Worm (Caenorhabditis elegans) whole organism, early embryonic: Measurements from ENCODE around the gene dhhc-5.

Experiments
- B0310.2 ChIP-seq: sonication (generic microtip); optimal IDR thresholded peaks from 2 replicates; lab custom pipeline; 2016; ENCODE audit warnings: mild to moderate bottlenecking, missing genetic modification characterization, missing compliant biosample characterization
- F13C5.2 ChIP-seq: sonication (generic microtip); optimal IDR thresholded peaks from 2 replicates; lab custom pipeline; 2017; ENCODE audit warnings: mild to moderate bottlenecking, missing genetic modification characterization, inconsistent platforms, missing compliant biosample characterization
- aly-1 ChIP-seq: sonication (generic microtip); optimal IDR thresholded peaks from 2 replicates; lab custom pipeline; 2016; ENCODE audit warnings: missing genetic modification characterization, missing compliant biosample characterization
- ama-1 ChIP-seq: fragments of 150-350 bp; optimal IDR thresholded peaks from 2 replicates; lab custom pipeline; 2014
- ceh-13 ChIP-seq: fragments of 200-800 bp; sonication (Bioruptor generic); optimal IDR thresholded peaks from 2 replicates; lab custom pipeline; 2018; ENCODE audit warnings: mild to moderate bottlenecking, missing genetic modification characterization, missing compliant biosample characterization
- ceh-36 ChIP-seq: sonication (generic microtip); optimal IDR thresholded peaks from 2 replicates; lab custom pipeline; 2016; ENCODE audit warnings: missing genetic modification characterization, inconsistent platforms, missing compliant biosample characterization
- ets-7 ChIP-seq: sonication (generic microtip); optimal IDR thresholded peaks from 2 replicates; lab custom pipeline; 2016; ENCODE audit warnings: missing genotype, missing genetic modification characterization, missing compliant biosample characterization
- flt-1 ChIP-seq: fragments of 200-800 bp; sonication (Bioruptor generic); IDR thresholded peaks from 2 replicates; pipeline ENCODE4 v1.3.6; 2022; ENCODE audit warnings: missing genetic modification characterization, missing compliant biosample characterization
- hmbx-1 ChIP-seq: sonication (generic microtip); optimal IDR thresholded peaks from 2 replicates; lab custom pipeline; 2016; ENCODE audit warnings: mild to moderate bottlenecking, missing genetic modification characterization, missing compliant biosample characterization
- hmg-4 ChIP-seq: fragments of 200-800 bp; sonication (Bioruptor generic); optimal IDR thresholded peaks from 2 replicates; lab custom pipeline; 2018; ENCODE audit warnings: mild to moderate bottlenecking, missing genetic modification characterization, missing compliant biosample characterization
- hnd-1 ChIP-seq: sonication (generic microtip); optimal IDR thresholded peaks from 2 replicates; lab custom pipeline; 2016; ENCODE audit warnings: missing genetic modification characterization, missing compliant biosample characterization
- pes-1 ChIP-seq: fragments of 200-800 bp; sonication (Bioruptor generic); IDR thresholded peaks from 2 replicates; pipeline ENCODE4 v1.3.6; 2022; ENCODE audit warnings: missing genetic modification reagents, missing genetic modification characterization, missing compliant biosample characterization
- scrt-1 ChIP-seq: fragments of 200-800 bp; sonication (Bioruptor generic); IDR thresholded peaks from 2 replicates; pipeline ENCODE4 v1.3.6; 2022; ENCODE audit warnings: missing genetic modification characterization, missing compliant biosample characterization
- sea-1 ChIP-seq: fragments of 200-800 bp; sonication (Bioruptor generic); conservative IDR thresholded peaks from 2 replicates; pipeline ENCODE4 v1.3.6; 2022; ENCODE audit warnings: missing genetic modification characterization, missing compliant biosample characterization
- tbx-11 ChIP-seq: fragments of 200-800 bp; sonication (Bioruptor generic); IDR thresholded peaks from 2 replicates; pipeline ENCODE4 v1.3.6; 2022; ENCODE audit warnings: missing genetic modification characterization, missing compliant biosample characterization
- tbx-37 ChIP-seq: fragments of 200-800 bp; sonication (Bioruptor generic); conservative IDR thresholded peaks from 2 replicates; pipeline ENCODE4 v1.3.6; 2022; ENCODE audit warnings: missing genetic modification reagents, missing genetic modification characterization, missing compliant biosample characterization
- tra-4 ChIP-seq: sonication (generic microtip); optimal IDR thresholded peaks from 2 replicates; lab custom pipeline; 2017; ENCODE audit warnings: missing genetic modification characterization, missing compliant biosample characterization

The dhhc-5 gene

DNA sequence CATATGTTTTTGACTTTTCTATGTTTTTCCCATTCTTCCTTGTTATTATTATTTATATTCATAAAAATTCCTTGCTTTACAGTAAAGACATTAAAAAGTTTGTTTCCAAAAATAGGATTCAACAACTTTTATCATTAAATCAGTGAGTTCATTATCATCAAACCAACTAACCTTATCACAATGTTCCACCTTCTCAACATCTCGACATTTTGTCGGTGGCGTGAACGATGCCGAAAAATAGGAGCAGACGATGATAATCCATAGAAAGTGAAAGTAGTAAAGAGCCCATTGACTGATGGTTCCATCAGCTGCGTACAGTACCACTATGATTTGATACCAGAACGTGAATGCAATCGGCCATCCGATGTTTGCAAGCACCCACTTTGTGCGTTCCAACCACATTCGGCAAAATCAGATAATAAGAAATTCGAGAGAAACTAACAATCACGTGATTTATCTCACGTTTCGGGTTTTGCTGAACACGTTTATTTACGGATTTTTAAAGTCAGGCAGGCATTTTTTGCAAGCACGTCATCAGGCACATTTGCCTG is at the start of gene dhhc-5:
Gene dhhc-5 (minus strand): TSS at position 406 of the 551 bp plus-strand sequence.
- TF ChIP-seq hmg-4 (GFP tag; lab: Kevin White, UChicago), result no peak
- TF ChIP-seq sea-1 (GFP tag; lab: Robert Waterston, UW), result no peak
- TF ChIP-seq ceh-36 (tag; lab: Kevin White, UChicago), result no peak
- no peak for TF ChIP-seq hmbx-1
- TF ChIP-seq tra-4 (tag; lab: Kevin White, UChicago), result no peak
- no peak for TF ChIP-seq scrt-1 (GFP tag; lab: Robert Waterston, UW)
- no peak for TF ChIP-seq F13C5.2 (tag; lab: Kevin White, UChicago)
- no peak for TF ChIP-seq pes-1 (GFP tag; lab: Robert Waterston, UW)
- no peak for TF ChIP-seq tbx-11 (GFP tag; lab: Robert Waterston, UW)
- no peak for TF ChIP-seq aly-1 (tag; lab: Kevin White, UChicago)
- TF ChIP-seq flt-1 (GFP tag; lab: Robert Waterston, UW), result no peak
- no peak for TF ChIP-seq hnd-1 (tag; lab: Kevin White, UChicago)
- TF ChIP-seq tbx-37 (GFP tag; lab: Robert Waterston, UW), result no peak
- no peak for TF ChIP-seq B0310.2
- no peak for TF ChIP-seq ceh-13 (GFP tag; lab: Kevin White, UChicago)
- TF ChIP-seq ama-1, result no peak
- TF ChIP-seq ets-7, result no peak

DNA sequence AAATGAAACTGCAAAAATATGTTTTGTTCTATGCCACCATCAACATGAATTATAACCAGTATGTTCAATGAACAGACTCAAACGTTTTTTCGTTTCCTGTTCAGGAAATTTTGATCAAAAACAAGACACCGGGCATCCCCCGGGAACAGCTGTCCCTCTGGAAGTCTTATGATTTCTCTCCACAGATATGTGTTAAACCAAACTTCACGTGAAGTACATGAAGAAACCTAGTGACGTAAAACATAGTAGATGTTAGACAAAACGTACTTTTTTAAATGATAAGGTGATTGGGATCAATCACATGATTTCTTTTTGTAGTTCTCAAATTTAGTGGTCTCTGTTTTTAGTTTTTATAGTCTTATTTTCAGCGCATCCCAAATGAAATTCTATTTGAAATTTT is 49.7 kb upstream of the dhhc-5 start:
- TF ChIP-seq ets-7 (no peak), pes-1 (GFP tag; lab: Robert Waterston, UW) (no peak), flt-1 (GFP tag; lab: Robert Waterston, UW) (no peak)

DNA sequence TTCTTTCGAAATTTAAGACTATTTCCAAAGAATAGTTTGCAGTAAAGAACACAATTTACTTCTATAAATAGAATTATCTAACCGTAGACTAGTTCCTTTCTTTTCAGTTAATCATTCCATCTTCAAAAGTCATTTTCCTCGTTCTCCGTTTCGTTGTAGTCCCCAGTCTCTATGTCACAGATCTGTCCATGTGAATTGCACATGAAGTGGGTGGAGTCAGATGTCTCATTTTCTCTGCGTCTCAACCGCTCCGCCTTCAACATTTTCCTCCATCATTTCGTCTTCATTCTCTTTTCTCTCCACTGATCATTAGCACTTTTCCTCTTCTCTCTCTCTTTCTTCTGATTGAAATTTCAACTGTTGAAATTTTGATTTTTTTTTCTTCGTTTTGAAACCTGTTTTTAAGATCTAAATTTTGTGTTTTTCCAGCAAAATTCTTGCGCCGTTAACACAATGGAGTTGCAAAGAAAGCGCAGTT is 48.8 kb upstream of the dhhc-5 start, which contains the start of gene T07E3.4:
Gene T07E3.4 (plus strand): TSS at position 428 of the 478 bp plus-strand sequence.
- TF ChIP-seq scrt-1 (GFP tag; lab: Robert Waterston, UW) (no peak), hmbx-1 (no peak), hnd-1 (tag; lab: Kevin White, UChicago) (no peak)

DNA sequence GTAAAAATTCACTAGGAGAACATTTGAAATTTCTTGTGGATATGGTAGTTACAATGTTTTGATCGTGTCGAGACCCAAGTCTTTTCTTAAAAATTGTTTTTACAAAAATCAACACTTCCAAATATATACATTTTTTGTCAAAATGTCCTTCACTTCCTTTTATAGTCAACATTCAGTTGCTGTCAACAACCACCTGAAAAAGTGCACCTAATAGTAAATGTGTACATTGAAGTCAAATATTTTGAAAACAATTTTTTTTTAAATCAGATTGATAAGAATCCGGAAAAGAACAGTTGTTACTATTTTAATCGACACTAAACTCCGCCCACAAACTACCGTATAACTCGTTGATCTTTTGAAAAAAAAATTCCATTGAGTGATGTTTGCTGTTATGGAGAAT is 46.8 kb upstream of the dhhc-5 start:
- TF ChIP-seq ceh-13 (GFP tag; lab: Kevin White, UChicago), result no peak
- TF ChIP-seq ceh-36 (tag; lab: Kevin White, UChicago), result no peak
- TF ChIP-seq hmbx-1, result no peak
- no peak for TF ChIP-seq scrt-1 (GFP tag; lab: Robert Waterston, UW)
- no peak for TF ChIP-seq ama-1
- TF ChIP-seq hnd-1 (tag; lab: Kevin White, UChicago), result no peak
- TF ChIP-seq pes-1 (GFP tag; lab: Robert Waterston, UW), result no peak
- TF ChIP-seq aly-1 (tag; lab: Kevin White, UChicago), result no peak
- TF ChIP-seq ets-7, result no peak
- TF ChIP-seq hmg-4 (GFP tag; lab: Kevin White, UChicago), result no peak
- TF ChIP-seq tra-4 (tag; lab: Kevin White, UChicago), result no peak
- TF ChIP-seq B0310.2, result no peak
- no peak for TF ChIP-seq flt-1 (GFP tag; lab: Robert Waterston, UW)
- no peak for TF ChIP-seq tbx-37 (GFP tag; lab: Robert Waterston, UW)

ce11 chrIII:6895166-6895565 is 46.3 kb upstream of the dhhc-5 start:
- TF ChIP-seq flt-1 (GFP tag; lab: Robert Waterston, UW) (no peak), B0310.2 (no peak), pes-1 (GFP tag; lab: Robert Waterston, UW) (no peak), ets-7 (no peak), sea-1 (GFP tag; lab: Robert Waterston, UW) (no peak), tra-4 (tag; lab: Kevin White, UChicago) (no peak), F13C5.2 (tag; lab: Kevin White, UChicago) (no peak), hmbx-1 (no peak), hmg-4 (GFP tag; lab: Kevin White, UChicago) (no peak), tbx-37 (GFP tag; lab: Robert Waterston, UW) (no peak), aly-1 (tag; lab: Kevin White, UChicago) (no peak), tbx-11 (GFP tag; lab: Robert Waterston, UW) (no peak), hnd-1 (tag; lab: Kevin White, UChicago) (no peak), scrt-1 (GFP tag; lab: Robert Waterston, UW) (no peak), ama-1 (no peak), ceh-13 (GFP tag; lab: Kevin White, UChicago) (no peak), ceh-36 (tag; lab: Kevin White, UChicago) (no peak)

DNA sequence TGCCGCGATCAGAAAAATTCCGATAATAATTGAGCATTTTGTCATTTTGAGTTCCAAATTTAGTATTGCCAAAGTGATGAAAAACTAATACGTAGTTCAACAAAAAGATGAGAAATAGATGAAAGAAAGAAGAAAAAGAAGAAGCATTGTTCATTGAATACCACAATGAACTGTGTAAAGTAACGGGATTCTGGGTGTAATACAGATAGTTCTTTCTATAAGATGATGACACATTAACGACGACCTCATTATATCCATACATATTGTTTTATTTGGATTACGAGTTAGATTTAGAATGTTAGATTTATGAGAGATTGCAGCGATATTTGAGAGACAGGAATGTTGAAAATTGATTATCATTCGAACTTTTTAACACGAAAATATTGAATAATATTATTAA is 42.7 kb upstream of the dhhc-5 start, which contains the start of gene K04C2.5:
Gene K04C2.5 (minus strand): TSS at position 101 of the 400 bp plus-strand sequence.
- TF ChIP-seq pes-1 (GFP tag; lab: Robert Waterston, UW), result no peak
- no peak for TF ChIP-seq flt-1 (GFP tag; lab: Robert Waterston, UW)
- no peak for TF ChIP-seq ceh-13 (GFP tag; lab: Kevin White, UChicago)
- no peak for TF ChIP-seq scrt-1 (GFP tag; lab: Robert Waterston, UW)
- no peak for TF ChIP-seq hnd-1 (tag; lab: Kevin White, UChicago)
- TF ChIP-seq tra-4 (tag; lab: Kevin White, UChicago), result no peak
- no peak for TF ChIP-seq tbx-37 (GFP tag; lab: Robert Waterston, UW)
- no peak for TF ChIP-seq hmbx-1

- TF ChIP-seq tbx-11 (GFP tag; lab: Robert Waterston, UW) (no peak), hmbx-1 (no peak), B0310.2 (no peak), sea-1 (GFP tag; lab: Robert Waterston, UW) (no peak), F13C5.2 (tag; lab: Kevin White, UChicago) (no peak), ceh-36 (tag; lab: Kevin White, UChicago) (no peak), hnd-1 (tag; lab: Kevin White, UChicago) (no peak), flt-1 (GFP tag; lab: Robert Waterston, UW) (no peak), ceh-13 (GFP tag; lab: Kevin White, UChicago) (no peak)
These were observed 40.4 kb upstream of the dhhc-5 start, which contains the start of the genes brd-1 and K04C2.2 for ce11 chrIII:6888999-6889824. TSS of gene brd-1 (minus strand) at chrIII:6889504. TSS of gene K04C2.2 (plus strand) at chrIII:6889774.
